Fruit fly (Drosophila melanogaster) whole organism, embryonic: Measurements from ENCODE around the gene Agxt.

ENCODE experiments used
- CG10147 ChIP-seq: fragments of 200-800 bp; sonication (Bioruptor generic); optimal IDR thresholded peaks from 2 replicates; lab custom pipeline; 2019; ENCODE audit warnings: missing biosample characterization, mild to moderate bottlenecking, missing genetic modification characterization, moderate library complexity
- CG1024 ChIP-seq: fragments of 200-800 bp; sonication (Bioruptor generic); IDR thresholded peaks from 2 replicates; pipeline ENCODE4 v1.3.6; 2022; ENCODE audit warnings: missing biosample characterization, missing genetic modification characterization
- CG10543 ChIP-seq: fragments of 200-800 bp; sonication (Bioruptor generic); optimal IDR thresholded peaks from 3 replicates; lab custom pipeline; 2017; ENCODE audit warnings: missing biosample characterization, mild to moderate bottlenecking, missing genetic modification characterization, moderate library complexity
- CG12299 ChIP-seq: fragments of 200-800 bp; sonication (Bioruptor generic); optimal IDR thresholded peaks from 2 replicates; lab custom pipeline; 2018; ENCODE audit warnings: missing biosample characterization, mild to moderate bottlenecking, missing genetic modification characterization
- CG1647 ChIP-seq: fragments of 200-800 bp; sonication (Bioruptor generic); optimal IDR thresholded peaks from 3 replicates; lab custom pipeline; 2016; ENCODE audit warnings: missing biosample characterization, missing genetic modification characterization
- CG16863 ChIP-seq: fragments of 200-800 bp; sonication (Bioruptor generic); optimal IDR thresholded peaks from 3 replicates; lab custom pipeline; 2016; ENCODE audit warnings: missing biosample characterization, missing genetic modification characterization
- CG17328 ChIP-seq: fragments of 200-800 bp; sonication (Bioruptor generic); IDR thresholded peaks from 2 replicates; pipeline ENCODE4 v1.3.6; 2022; ENCODE audit warnings: missing biosample characterization, missing genetic modification characterization
- CG17359 ChIP-seq: fragments of 200-800 bp; sonication (Bioruptor generic); optimal IDR thresholded peaks from 3 replicates; lab custom pipeline; 2018; ENCODE audit warnings: missing biosample characterization, mild to moderate bottlenecking, missing genetic modification characterization, moderate library complexity
- CG3065 ChIP-seq: fragments of 200-800 bp; sonication (Bioruptor generic); optimal IDR thresholded peaks from 2 replicates; lab custom pipeline; 2016; ENCODE audit warnings: missing biosample characterization, missing genetic modification characterization
- CG32772 ChIP-seq: fragments of 200-800 bp; sonication (Bioruptor generic); IDR thresholded peaks from 2 replicates; pipeline ENCODE4 v1.3.6; 2022; ENCODE audit warnings: missing biosample characterization, missing genetic modification characterization
- CG4404 ChIP-seq: fragments of 200-800 bp; sonication (Bioruptor generic); IDR thresholded peaks from 2 replicates; pipeline ENCODE4 v1.3.6; 2022; ENCODE audit warnings: missing biosample characterization, missing genetic modification characterization
- CG4617 ChIP-seq: fragments of 200-800 bp; sonication (Bioruptor generic); optimal IDR thresholded peaks from 3 replicates; lab custom pipeline; 2016; ENCODE audit warnings: missing biosample characterization, missing genetic modification characterization, borderline replicate concordance
- CG6654 ChIP-seq: fragments of 200-800 bp; sonication (Bioruptor generic); optimal IDR thresholded peaks from 2 replicates; lab custom pipeline; 2017; ENCODE audit warnings: missing biosample characterization, mild to moderate bottlenecking, missing genetic modification characterization
- CG8281 ChIP-seq: fragments of 200-800 bp; sonication (Bioruptor generic); optimal IDR thresholded peaks from 2 replicates; lab custom pipeline; 2018; ENCODE audit warnings: missing biosample characterization, mild to moderate bottlenecking, missing genetic modification characterization, moderate library complexity
- CG8290 ChIP-seq, 3 experiments: fragments of 200-800 bp; sonication (Bioruptor generic); optimal IDR thresholded peaks; 2 replicates each; lab custom pipeline; 2016 to 2019; ENCODE audit warnings: missing biosample characterization in 3 of 3, missing genetic modification characterization in 3 of 3, mild to moderate bottlenecking in 2 of 3, moderate library complexity in 1 of 3
- CG8765 ChIP-seq: fragments of 200-800 bp; sonication (Bioruptor generic); IDR thresholded peaks from 2 replicates; pipeline ENCODE4 v1.3.6; 2022; ENCODE audit warnings: missing biosample characterization, missing genetic modification characterization
- CG8944 ChIP-seq: fragments of 200-800 bp; sonication (Bioruptor generic); optimal IDR thresholded peaks from 3 replicates; lab custom pipeline; 2016; ENCODE audit warnings: missing biosample characterization, missing genetic modification characterization
- Chrac-16 ChIP-seq: fragments of 200-800 bp; sonication (Bioruptor generic); optimal IDR thresholded peaks from 3 replicates; lab custom pipeline; 2016; ENCODE audit warnings: missing biosample characterization, missing genetic modification characterization
- Dad ChIP-seq: fragments of 200-800 bp; sonication (Bioruptor generic); optimal IDR thresholded peaks from 3 replicates; lab custom pipeline; 2016; ENCODE audit warnings: missing biosample characterization, missing genetic modification characterization
- Dip2 ChIP-seq: fragments of 200-800 bp; sonication (Bioruptor generic); IDR thresholded peaks from 2 replicates; pipeline ENCODE4 v1.3.6; 2022; ENCODE audit warnings: missing biosample characterization, missing genetic modification characterization
- Fer3 ChIP-seq: fragments of 200-800 bp; sonication (Bioruptor generic); optimal IDR thresholded peaks from 2 replicates; lab custom pipeline; 2018; ENCODE audit warnings: missing biosample characterization, mild to moderate bottlenecking, missing genetic modification characterization, moderate library complexity
- GATAe ChIP-seq: fragments of 200-800 bp; sonication (Bioruptor generic); conservative IDR thresholded peaks from 2 replicates; pipeline ENCODE4 v1.3.6; 2022; ENCODE audit warnings: missing biosample characterization, missing genetic modification characterization
- H2.0 ChIP-seq: fragments of 200-800 bp; sonication (Bioruptor generic); IDR thresholded peaks from 2 replicates; pipeline ENCODE4 v1.3.6; 2022; ENCODE audit warnings: missing biosample characterization, missing genetic modification characterization
- Mad ChIP-seq: fragments of 200-800 bp; sonication (Bioruptor generic); optimal IDR thresholded peaks from 2 replicates; lab custom pipeline; 2016; ENCODE audit warnings: missing biosample characterization, missing genetic modification characterization
- Nf-YB ChIP-seq: fragments of 200-800 bp; sonication (Bioruptor generic); optimal IDR thresholded peaks from 3 replicates; lab custom pipeline; 2019; ENCODE audit warnings: missing biosample characterization, mild to moderate bottlenecking, missing genetic modification characterization, moderate library complexity
- NfI ChIP-seq: fragments of 200-800 bp; sonication (Bioruptor generic); optimal IDR thresholded peaks from 3 replicates; lab custom pipeline; 2018; ENCODE audit warnings: missing biosample characterization, mild to moderate bottlenecking, missing genetic modification characterization, moderate library complexity
- Pdp1 ChIP-seq, 2 experiments: fragments of 200-800 bp; sonication (Bioruptor generic); optimal IDR thresholded peaks; 3 replicates each; lab custom pipeline; 2016; ENCODE audit warnings: missing biosample characterization in 2 of 2, missing genetic modification characterization in 2 of 2, mild to moderate bottlenecking in 1 of 2, moderate library complexity in 1 of 2
- Usf ChIP-seq: fragments of 200-800 bp; sonication (Bioruptor generic); optimal IDR thresholded peaks from 2 replicates; lab custom pipeline; 2017; ENCODE audit warnings: missing genotype, missing biosample characterization, missing genetic modification characterization
- bsh ChIP-seq, 2 experiments: fragments of 200-800 bp; sonication (Bioruptor generic); optimal IDR thresholded peaks; 2 replicates each; lab custom pipeline; 2017 to 2018; ENCODE audit warnings: mild to moderate bottlenecking in 2 of 2, missing biosample characterization in 2 of 2, missing genetic modification characterization in 2 of 2, moderate library complexity in 1 of 2
- cad ChIP-seq: fragments of >200 bp; optimal IDR thresholded peaks from 2 replicates; lab custom pipeline; 2017; ENCODE audit warnings: missing biosample characterization, missing genetic modification characterization
- chif ChIP-seq, 2 experiments: fragments of 200-800 bp; sonication (Bioruptor generic); optimal IDR thresholded peaks; 3 replicates each; lab custom pipeline; 2016; ENCODE audit warnings: missing biosample characterization in 2 of 2, missing genetic modification characterization in 2 of 2
- chn ChIP-seq: fragments of 200-800 bp; sonication (Bioruptor generic); optimal IDR thresholded peaks from 2 replicates; lab custom pipeline; 2016; ENCODE audit warnings: missing biosample characterization, missing genetic modification characterization
- crp ChIP-seq, 2 experiments: fragments of 200-800 bp; sonication (Bioruptor generic); optimal IDR thresholded peaks; 2 replicates in 1 of 2; 3 replicates in 1 of 2; lab custom pipeline; 2017; ENCODE audit warnings: missing biosample characterization in 2 of 2, missing genetic modification characterization in 2 of 2, mild to moderate bottlenecking in 1 of 2, moderate library complexity in 1 of 2
- cwo ChIP-seq: fragments of 200-800 bp; sonication (Bioruptor generic); optimal IDR thresholded peaks from 3 replicates; lab custom pipeline; 2017; ENCODE audit warnings: missing biosample characterization, missing genetic modification characterization, mild to moderate bottlenecking, moderate library complexity, missing genetic modification reagents
- dan ChIP-seq: fragments of 200-800 bp; sonication (Bioruptor generic); IDR thresholded peaks from 2 replicates; pipeline ENCODE4 v1.3.6; 2022; ENCODE audit warnings: missing biosample characterization, missing genetic modification characterization
- dysf ChIP-seq: fragments of 200-800 bp; sonication (Bioruptor generic); IDR thresholded peaks from 3 replicates; pipeline ENCODE4 v1.3.6; 2022; ENCODE audit warnings: missing biosample characterization, missing genetic modification characterization
- fru ChIP-seq: fragments of >200 bp; optimal IDR thresholded peaks from 2 replicates; lab custom pipeline; 2017
- grn ChIP-seq: fragments of 200-800 bp; sonication (Bioruptor generic); optimal IDR thresholded peaks from 3 replicates; lab custom pipeline; 2017; ENCODE audit warnings: missing biosample characterization, missing genetic modification characterization
- gt ChIP-seq: fragments of 200-800 bp; sonication (Bioruptor generic); IDR thresholded peaks from 2 replicates; pipeline ENCODE4 v1.3.6; 2022; ENCODE audit warnings: missing biosample characterization, missing genetic modification characterization
- knrl ChIP-seq: fragments of 200-800 bp; sonication (Bioruptor generic); IDR thresholded peaks from 3 replicates; pipeline ENCODE4 v1.3.6; 2022; ENCODE audit warnings: missing biosample characterization, missing genetic modification characterization; ENCODE audit not compliant: partially characterized antibody
- lab ChIP-seq: fragments of 200-800 bp; sonication (Bioruptor generic); optimal IDR thresholded peaks from 3 replicates; lab custom pipeline; 2017; ENCODE audit warnings: missing biosample characterization, missing genetic modification characterization, mild to moderate bottlenecking, moderate library complexity, missing genetic modification reagents
- nom ChIP-seq: fragments of 200-800 bp; sonication (Bioruptor generic); optimal IDR thresholded peaks from 2 replicates; lab custom pipeline; 2017; ENCODE audit warnings: missing biosample characterization, missing genetic modification characterization, mild to moderate bottlenecking, moderate library complexity, missing genetic modification reagents
- p53 ChIP-seq: fragments of 200-800 bp; sonication (Bioruptor generic); optimal IDR thresholded peaks from 2 replicates; lab custom pipeline; 2016; ENCODE audit warnings: missing biosample characterization, missing genetic modification characterization
- sima ChIP-seq: fragments of 200-800 bp; sonication (Bioruptor generic); optimal IDR thresholded peaks from 2 replicates; lab custom pipeline; 2016; ENCODE audit warnings: missing biosample characterization, missing genetic modification characterization
- slou ChIP-seq: fragments of 200-800 bp; sonication (Bioruptor generic); optimal IDR thresholded peaks from 3 replicates; lab custom pipeline; 2016; ENCODE audit warnings: missing biosample characterization, missing genetic modification characterization
- tx ChIP-seq: fragments of 200-800 bp; sonication (Bioruptor generic); optimal IDR thresholded peaks from 2 replicates; lab custom pipeline; 2016; ENCODE audit warnings: missing biosample characterization, missing genetic modification characterization
- unc-4 ChIP-seq: fragments of 200-800 bp; sonication (Bioruptor generic); IDR thresholded peaks from 2 replicates; pipeline ENCODE4 v1.3.6; 2022; ENCODE audit warnings: missing biosample characterization, missing genetic modification characterization; ENCODE audit not compliant: partially characterized antibody
- wdn ChIP-seq: fragments of 200-800 bp; sonication (Bioruptor generic); IDR thresholded peaks from 2 replicates; pipeline ENCODE4 v1.3.6; 2022; ENCODE audit warnings: missing biosample characterization, missing genetic modification characterization
- z ChIP-seq: fragments of 200-800 bp; sonication (Bioruptor generic); IDR thresholded peaks from 3 replicates; pipeline ENCODE4 v1.3.6; 2022; ENCODE audit warnings: missing biosample characterization, missing genetic modification characterization

Gene Agxt

DNA sequence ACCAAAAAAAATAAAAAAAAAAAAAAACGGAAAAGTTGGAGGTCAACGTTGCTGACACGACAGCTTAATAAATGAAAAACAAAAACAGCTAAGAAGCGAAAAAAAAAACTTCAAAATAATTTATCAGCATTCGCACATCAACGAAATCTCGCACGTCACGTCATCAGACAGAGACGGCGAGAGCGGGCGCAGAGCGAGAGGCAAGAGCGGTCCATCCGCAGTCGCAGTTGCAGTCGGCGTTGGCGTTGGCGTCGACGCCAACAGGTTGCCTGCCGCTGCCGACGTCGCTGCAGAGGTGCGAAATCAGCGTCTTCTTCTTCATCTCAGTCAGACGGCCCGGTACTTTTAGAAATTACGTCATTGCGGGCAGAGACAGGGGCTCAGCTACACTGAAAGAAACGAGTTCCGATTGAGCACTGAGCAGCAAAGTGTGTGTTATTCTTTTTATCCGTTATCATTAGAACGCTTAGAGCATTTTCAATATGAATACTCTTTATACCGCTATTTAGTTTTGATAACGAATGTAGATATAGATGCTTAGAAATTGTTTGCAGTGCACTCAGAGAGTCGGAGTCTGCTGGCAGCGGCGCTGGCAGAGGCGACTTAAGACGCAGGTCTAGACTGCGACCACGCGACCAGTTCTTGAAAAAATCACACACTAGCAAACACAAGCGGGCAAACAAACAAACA, 20.8 kb downstream of the Agxt start (continued):
- TF ChIP-seq CG4404 (GFP tag; lab: Robert Waterston, UW): peak; percentile 97
- peak; percentile 90 for TF ChIP-seq CG8944 (GFP tag; lab: Kevin White, UChicago)
- TF ChIP-seq CG8765 (GFP tag; lab: Robert Waterston, UW): peak; percentile 95
- TF ChIP-seq CG1024 (GFP tag; lab: Robert Waterston, UW): peak; percentile 87
- peak; percentile 73 for TF ChIP-seq CG3065 (GFP tag; lab: Kevin White, UChicago)
- peak; percentile 97 for TF ChIP-seq CG1647 (GFP tag; lab: Kevin White, UChicago)
- TF ChIP-seq Pdp1 (GFP tag; optimal IDR thresholded peaks at IDR 0.05; lab: Kevin White, UChicago): peak; percentile 96 to 97
- TF ChIP-seq Chrac-16 (GFP tag; lab: Kevin White, UChicago): peak; percentile 94
- TF ChIP-seq gt: peak; percentile 86
- peak; percentile 89 for TF ChIP-seq CG8290 (GFP tag; optimal IDR thresholded peaks at IDR 0.05; lab: Kevin White, UChicago)
- peak; percentile 38 to 98 for TF ChIP-seq CG8290 (tag; optimal IDR thresholded peaks at IDR 0.05; lab: Kevin White, UChicago)
- no peak for TF ChIP-seq cad
- no peak for TF ChIP-seq knrl (GFP tag; lab: Robert Waterston, UW)
- no peak for TF ChIP-seq fru (lab: Kevin White, UChicago)
- TF ChIP-seq Fer3 (tag; lab: Kevin White, UChicago): peak; percentile 97
- TF ChIP-seq chif (GFP tag; optimal IDR thresholded peaks at IDR 0.05; lab: Kevin White, UChicago): peak; percentile 93 to 96
- peak; percentile 98 for TF ChIP-seq lab
- peak; percentile 75 for TF ChIP-seq dan (GFP tag; lab: Robert Waterston, UW)
- TF ChIP-seq CG6654 (GFP tag; lab: Kevin White, UChicago): peak; percentile 87
- TF ChIP-seq grn: peak; percentile 38
- TF ChIP-seq NfI (GFP tag; lab: Kevin White, UChicago): peak; percentile 93
- peak; percentile 93 for TF ChIP-seq Dad
- peak; percentile 95 for TF ChIP-seq CG32772 (GFP tag; lab: Robert Waterston, UW)
- TF ChIP-seq unc-4 (GFP tag; lab: Robert Waterston, UW): no peak
- peak; percentile 87 for TF ChIP-seq p53 (GFP tag; lab: Kevin White, UChicago)
- TF ChIP-seq dysf (GFP tag; lab: Robert Waterston, UW): peak; percentile 97
- TF ChIP-seq sima: peak; percentile 89
- TF ChIP-seq CG16863 (GFP tag; lab: Kevin White, UChicago): peak; percentile 94
- TF ChIP-seq CG17328 (GFP tag; lab: Robert Waterston, UW): peak; percentile 96
- peak; percentile 92 for TF ChIP-seq Mad (GFP tag; lab: Kevin White, UChicago)
- peak; percentile 96 for TF ChIP-seq bsh (GFP tag; optimal IDR thresholded peaks at IDR 0.05; lab: Kevin White, UChicago)
- peak; percentile 90 for TF ChIP-seq Usf
- TF ChIP-seq CG8281 (tag; lab: Kevin White, UChicago): peak; percentile 73
- TF ChIP-seq CG4617 (GFP tag; lab: Kevin White, UChicago): peak; percentile 73
- TF ChIP-seq nom: peak; percentile 89
- TF ChIP-seq wdn: peak; percentile 94
- TF ChIP-seq chn (GFP tag; lab: Kevin White, UChicago): peak; percentile 91
- peak; percentile 96 for TF ChIP-seq H2.0
- TF ChIP-seq slou (GFP tag; lab: Kevin White, UChicago): peak; percentile 82
- peak; percentile 68; the same call in 1 of the 2 replicates for TF ChIP-seq Dip2 (GFP tag; lab: Robert Waterston, UW)
- peak; percentile 88 for TF ChIP-seq CG12299 (tag; lab: Kevin White, UChicago)
- TF ChIP-seq CG10147 (GFP tag; lab: Kevin White, UChicago): peak; percentile 96
- TF ChIP-seq CG10543 (GFP tag; lab: Kevin White, UChicago): peak; percentile 86
- TF ChIP-seq z (GFP tag; lab: Robert Waterston, UW): peak; percentile 69; the same call in 2 of the 3 replicates
- TF ChIP-seq Nf-YB (GFP tag; lab: Kevin White, UChicago): peak; percentile 74
- TF ChIP-seq CG17359 (tag; lab: Kevin White, UChicago): peak; percentile 95
- peak; percentile 79 for TF ChIP-seq GATAe
- peak; percentile 93 for TF ChIP-seq cwo (GFP tag; lab: Kevin White, UChicago)
- TF ChIP-seq tx (GFP tag; lab: Kevin White, UChicago): peak; percentile 93
- peak in 1 of 2 experiments; percentile 36 for TF ChIP-seq crp (GFP tag; optimal IDR thresholded peaks at IDR 0.05; lab: Kevin White, UChicago)
